Worm (Caenorhabditis elegans): ENCODE measurements around the gene srbc-20.
A peak's percentile ranks its signal among the peaks of the same experiment; 100 is the strongest.

ce11 chrV:2109295-2109694 is 37.6 kb upstream of the srbc-20 start, which contains the start of gene ckb-4:
- TF ChIP-seq ama-1 (optimal IDR thresholded peaks at IDR 0.05) (no peak), ztf-4 (tag; optimal IDR thresholded peaks at IDR 0.05) (no peak), crh-2 (tag; optimal IDR thresholded peaks at IDR 0.05) (peak; percentile 29), mdl-1 (tag; optimal IDR thresholded peaks at IDR 0.05) (no peak), nhr-237 (tag; optimal IDR thresholded peaks at IDR 0.05) (no peak), skn-1 (tag; optimal IDR thresholded peaks at IDR 0.05) (no peak), egl-27 (tag; optimal IDR thresholded peaks at IDR 0.05) (no peak)
